Fruit fly (Drosophila melanogaster): ENCODE measurements around the gene wts.
A peak's percentile ranks its signal among the peaks of the same experiment; 100 is the strongest.

wts gene

dm6 chr3R:30802779-30803178 is 3.6 kb downstream of the wts start (continued):
- TF ChIP-seq tin (GFP tag; optimal IDR thresholded peaks at IDR 0.05): peak; percentile 11
- no peak for TF ChIP-seq phol (tag; optimal IDR thresholded peaks at IDR 0.05)
- TF ChIP-seq MESR4 (GFP tag; optimal IDR thresholded peaks at IDR 0.05): no peak
- no peak for TF ChIP-seq oc (tag; optimal IDR thresholded peaks at IDR 0.05)
- TF ChIP-seq CG14710 (tag; optimal IDR thresholded peaks at IDR 0.05): no peak
- TF ChIP-seq CG14050 (GFP tag; IDR thresholded peaks at IDR 0.05): no peak
- TF ChIP-seq NC2β (GFP tag; optimal IDR thresholded peaks at IDR 0.05): peak; percentile 17
- TF ChIP-seq gt (GFP tag; IDR thresholded peaks at IDR 0.05): no peak
- peak; percentile 34 for TF ChIP-seq CG7987 (GFP tag; optimal IDR thresholded peaks at IDR 0.05)
- TF ChIP-seq CG14441 (GFP tag; IDR thresholded peaks at IDR 0.05): peak; percentile 49
- TF ChIP-seq CG11085 (GFP tag; IDR thresholded peaks at IDR 0.05): no peak
- no peak for TF ChIP-seq knrl (GFP tag; IDR thresholded peaks at IDR 0.05; ENCODE audit: partially characterized antibody)
- TF ChIP-seq NFAT (GFP tag; IDR thresholded peaks at IDR 0.05): 0 out of 2 replicates have a peak, but pooled peaks have one; percentile 27
- TF ChIP-seq CG1233 (GFP tag; optimal IDR thresholded peaks at IDR 0.05): peak; percentile 43
- no peak for TF ChIP-seq Ets65A (GFP tag)
- TF ChIP-seq sob (GFP tag; IDR thresholded peaks at IDR 0.05): peak; percentile 71
- no peak for TF ChIP-seq B-H2 (GFP tag; optimal IDR thresholded peaks at IDR 0.05)
- TF ChIP-seq CG11247 (GFP tag; IDR thresholded peaks at IDR 0.05): no peak
- no peak for TF ChIP-seq CG6683 (GFP tag; optimal IDR thresholded peaks at IDR 0.05)
- peak; percentile 4 for TF ChIP-seq Bteb2 (GFP tag; optimal IDR thresholded peaks at IDR 0.05)
- peak; percentile 45 for TF ChIP-seq Fer3 (tag; optimal IDR thresholded peaks at IDR 0.05)
- no peak for TF ChIP-seq CG3065 (GFP tag; optimal IDR thresholded peaks at IDR 0.05)
- no peak for TF ChIP-seq pros (GFP tag; optimal IDR thresholded peaks at IDR 0.05)
- no peak for TF ChIP-seq p53 (GFP tag; optimal IDR thresholded peaks at IDR 0.05)
- no peak for TF ChIP-seq CG7786 (GFP tag; optimal IDR thresholded peaks at IDR 0.05)
- no peak for TF ChIP-seq bowl (GFP tag; IDR thresholded peaks at IDR 0.05)
- peak; percentile 35; the same call in 1 of the 3 replicates for TF ChIP-seq dysf (GFP tag; IDR thresholded peaks at IDR 0.05)
- TF ChIP-seq CG13894 (tag; optimal IDR thresholded peaks at IDR 0.05): no peak
- no peak for TF ChIP-seq CG11398 (GFP tag; optimal IDR thresholded peaks at IDR 0.05)
- TF ChIP-seq CG3847 (GFP tag; IDR thresholded peaks at IDR 0.05): no peak; the same call in 1 of the 2 replicates
- TF ChIP-seq zen (tag; optimal IDR thresholded peaks at IDR 0.05): no peak
- peak; percentile 60 for TF ChIP-seq Rfx (GFP tag; IDR thresholded peaks at IDR 0.05)
- TF ChIP-seq yki (optimal IDR thresholded peaks at IDR 0.05): no peak
- TF ChIP-seq grn (GFP tag; optimal IDR thresholded peaks at IDR 0.05): no peak
- TF ChIP-seq Atf6 (GFP tag; IDR thresholded peaks at IDR 0.05): peak; percentile 39; the same call in 1 of the 2 replicates
- TF ChIP-seq cad (GFP tag; optimal IDR thresholded peaks at IDR 0.05): no peak
- TF ChIP-seq CG12769 (tag; optimal IDR thresholded peaks at IDR 0.05): no peak
- no peak for TF ChIP-seq Mad (GFP tag; optimal IDR thresholded peaks at IDR 0.05)
- no peak for TF ChIP-seq kni (GFP tag; optimal IDR thresholded peaks at IDR 0.05)
- no peak for TF ChIP-seq CG17568 (GFP tag; optimal IDR thresholded peaks at IDR 0.05)
- TF ChIP-seq CG11696 (GFP tag; IDR thresholded peaks at IDR 0.05): no peak
- no peak for TF ChIP-seq dimm (GFP tag; IDR thresholded peaks at IDR 0.05)
- TF ChIP-seq sima (GFP tag; optimal IDR thresholded peaks at IDR 0.05): no peak
- TF ChIP-seq Lhr (GFP tag; optimal IDR thresholded peaks at IDR 0.05): no peak
- TF ChIP-seq CG10321 (GFP tag; IDR thresholded peaks at IDR 0.05): no peak
- TF ChIP-seq CG6175 (GFP tag; IDR thresholded peaks at IDR 0.05): no peak
- TF ChIP-seq CG31365 (tag; optimal IDR thresholded peaks at IDR 0.05): no peak
- TF ChIP-seq seq (GFP tag; IDR thresholded peaks at IDR 0.05): peak; percentile 75; the same call in 1 of the 2 replicates
- TF ChIP-seq CG12219 (GFP tag; optimal IDR thresholded peaks at IDR 0.05): peak; percentile 28
- no peak for TF ChIP-seq D (optimal IDR thresholded peaks at IDR 0.05)
- TF ChIP-seq D (GFP tag; optimal IDR thresholded peaks at IDR 0.05): no peak
- TF ChIP-seq Rx (GFP tag; IDR thresholded peaks at IDR 0.05): no peak
- TF ChIP-seq CG6689 (GFP tag; IDR thresholded peaks at IDR 0.05): no peak

Measured in whole organism, embryonic.